Fruit fly (Drosophila melanogaster) whole organism, prepupa: Measurements from ENCODE around the gene Miro.

ENCODE experiments used
- Blimp-1 ChIP-seq: fragments of 200-800 bp; sonication (Bioruptor generic); optimal IDR thresholded peaks from 3 replicates; lab custom pipeline; 2017; ENCODE audit warnings: missing biosample characterization, missing genetic modification characterization, mild to moderate bottlenecking, moderate library complexity, missing genetic modification reagents
- CG10631 ChIP-seq: fragments of 200-800 bp; sonication (Bioruptor generic); optimal IDR thresholded peaks from 2 replicates; lab custom pipeline; 2016; ENCODE audit warnings: missing biosample characterization, missing genetic modification characterization
- CG10669 ChIP-seq: fragments of 200-800 bp; sonication (Bioruptor generic); optimal IDR thresholded peaks from 3 replicates; lab custom pipeline; 2018; ENCODE audit warnings: missing biosample characterization, mild to moderate bottlenecking, missing genetic modification characterization, moderate library complexity
- CG11902 ChIP-seq: fragments of 200-800 bp; sonication (Bioruptor generic); optimal IDR thresholded peaks from 3 replicates; lab custom pipeline; 2016; ENCODE audit warnings: missing biosample characterization, missing genetic modification characterization
- CG15336 ChIP-seq: fragments of 200-800 bp; sonication (Bioruptor generic); IDR thresholded peaks from 2 replicates; pipeline ENCODE4 v1.3.6; 2022; ENCODE audit warnings: missing biosample characterization, missing genetic modification characterization
- CG1621 ChIP-seq: fragments of 200-800 bp; sonication (Bioruptor generic); optimal IDR thresholded peaks from 3 replicates; lab custom pipeline; 2018; ENCODE audit warnings: missing biosample characterization, mild to moderate bottlenecking, missing genetic modification characterization
- CG16779 ChIP-seq: fragments of 200-800 bp; sonication (Bioruptor generic); optimal IDR thresholded peaks from 3 replicates; lab custom pipeline; 2017; ENCODE audit warnings: missing biosample characterization, mild to moderate bottlenecking, missing genetic modification characterization
- CG31627 ChIP-seq: fragments of 200-800 bp; sonication (Bioruptor generic); optimal IDR thresholded peaks from 3 replicates; lab custom pipeline; 2016; ENCODE audit warnings: missing biosample characterization, missing genetic modification characterization
- CG3919 ChIP-seq: fragments of 200-800 bp; sonication (Bioruptor generic); optimal IDR thresholded peaks from 3 replicates; lab custom pipeline; 2016; ENCODE audit warnings: missing biosample characterization, missing genetic modification characterization
- CG4318 ChIP-seq: fragments of 200-800 bp; sonication (Bioruptor generic); optimal IDR thresholded peaks from 3 replicates; lab custom pipeline; 2017; ENCODE audit warnings: missing biosample characterization, mild to moderate bottlenecking, missing genetic modification characterization
- CG6163 ChIP-seq: fragments of 200-800 bp; sonication (Bioruptor generic); IDR thresholded peaks from 3 replicates; pipeline ENCODE4 v1.3.6; 2022; ENCODE audit warnings: missing biosample characterization, missing genetic modification characterization
- CG6276 ChIP-seq: fragments of 200-800 bp; sonication (Bioruptor generic); optimal IDR thresholded peaks from 2 replicates; lab custom pipeline; 2017; ENCODE audit warnings: missing biosample characterization, mild to moderate bottlenecking, missing genetic modification characterization
- CG6792 ChIP-seq: fragments of 200-800 bp; sonication (Bioruptor generic); optimal IDR thresholded peaks from 3 replicates; lab custom pipeline; 2016; ENCODE audit warnings: missing biosample characterization, missing genetic modification characterization
- CG6808 ChIP-seq: fragments of 200-800 bp; sonication (Bioruptor generic); optimal IDR thresholded peaks from 3 replicates; lab custom pipeline; 2017; ENCODE audit warnings: missing biosample characterization, missing genetic modification characterization, mild to moderate bottlenecking, moderate library complexity, missing genetic modification reagents
- CG6854 ChIP-seq: fragments of 200-800 bp; sonication (Bioruptor generic); optimal IDR thresholded peaks from 2 replicates; lab custom pipeline; 2017; ENCODE audit warnings: missing biosample characterization, mild to moderate bottlenecking, missing genetic modification characterization
- CG7368 ChIP-seq: fragments of 200-800 bp; sonication (Bioruptor generic); optimal IDR thresholded peaks from 3 replicates; lab custom pipeline; 2016; ENCODE audit warnings: missing biosample characterization, missing genetic modification characterization
- CG8119 ChIP-seq: fragments of 200-800 bp; sonication (Bioruptor generic); IDR thresholded peaks from 3 replicates; pipeline ENCODE4 v1.3.6; 2022; ENCODE audit warnings: missing biosample characterization, missing genetic modification characterization
- CG8319 ChIP-seq: fragments of 200-800 bp; sonication (Bioruptor generic); optimal IDR thresholded peaks from 3 replicates; lab custom pipeline; 2016; ENCODE audit warnings: missing biosample characterization, missing genetic modification characterization
- CG8632 ChIP-seq: fragments of 200-800 bp; sonication (Bioruptor generic); optimal IDR thresholded peaks from 3 replicates; lab custom pipeline; 2016; ENCODE audit warnings: missing biosample characterization, missing genetic modification characterization
- Eip75B ChIP-seq: fragments of 200-800 bp; sonication (Bioruptor generic); optimal IDR thresholded peaks from 3 replicates; lab custom pipeline; 2016; ENCODE audit warnings: missing biosample characterization, missing genetic modification characterization
- Eip78C ChIP-seq: fragments of 200-800 bp; sonication (Bioruptor generic); peaks from one replicate; lab custom pipeline; 2016; ENCODE audit warnings: missing biosample characterization, missing genetic modification characterization
- Eip93F ChIP-seq: fragments of 200-800 bp; sonication (Bioruptor generic); optimal IDR thresholded peaks from 2 replicates; lab custom pipeline; 2016; ENCODE audit warnings: missing biosample characterization, mild to moderate bottlenecking, missing genetic modification characterization
- Ets21C ChIP-seq: fragments of 200-800 bp; sonication (Bioruptor generic); optimal IDR thresholded peaks from 3 replicates; lab custom pipeline; 2016; ENCODE audit warnings: missing biosample characterization, missing genetic modification characterization
- Ets96B ChIP-seq: fragments of 200-800 bp; optimal IDR thresholded peaks from 2 replicates; lab custom pipeline; 2019; ENCODE audit warnings: missing biosample characterization, mild to moderate bottlenecking, missing genetic modification characterization, moderate library complexity
- Gug ChIP-seq: fragments of 200-800 bp; sonication (Bioruptor generic); IDR thresholded peaks from 2 replicates; pipeline ENCODE4 v1.3.6; 2022; ENCODE audit warnings: missing biosample characterization, missing genetic modification characterization
- Hr38 ChIP-seq: sonication (Bioruptor generic); optimal IDR thresholded peaks from 2 replicates; lab custom pipeline; 2016; ENCODE audit warnings: missing biosample characterization, missing genetic modification characterization
- Hr39 ChIP-seq: fragments of 200-800 bp; sonication (Bioruptor generic); optimal IDR thresholded peaks from 2 replicates; lab custom pipeline; 2016; ENCODE audit warnings: missing biosample characterization, missing genetic modification characterization
- Lpt ChIP-seq: fragments of 200-800 bp; sonication (Bioruptor generic); optimal IDR thresholded peaks from 3 replicates; lab custom pipeline; 2016; ENCODE audit warnings: missing biosample characterization, missing genetic modification characterization
- Met ChIP-seq: fragments of 200-800 bp; sonication (Bioruptor generic); optimal IDR thresholded peaks from 3 replicates; lab custom pipeline; 2016; ENCODE audit warnings: missing biosample characterization, missing genetic modification characterization
- OdsH ChIP-seq: fragments of 200-800 bp; sonication (Bioruptor generic); optimal IDR thresholded peaks from 3 replicates; lab custom pipeline; 2016; ENCODE audit warnings: missing biosample characterization, missing genetic modification characterization
- Smox ChIP-seq: fragments of 200-800 bp; sonication (Bioruptor generic); optimal IDR thresholded peaks from 3 replicates; lab custom pipeline; 2016; ENCODE audit warnings: missing biosample characterization, missing genetic modification characterization
- Sox102F ChIP-seq: fragments of 200-800 bp; sonication (Bioruptor generic); optimal IDR thresholded peaks from 2 replicates; lab custom pipeline; 2016; ENCODE audit warnings: missing biosample characterization, mild to moderate bottlenecking, missing genetic modification characterization
- Sox14 ChIP-seq: fragments of 200-800 bp; sonication (Bioruptor generic); optimal IDR thresholded peaks from 3 replicates; lab custom pipeline; 2016; ENCODE audit warnings: missing biosample characterization, missing genetic modification characterization
- Sox15 ChIP-seq: fragments of 200-800 bp; sonication (Bioruptor generic); optimal IDR thresholded peaks from 3 replicates; lab custom pipeline; 2016; ENCODE audit warnings: missing biosample characterization, missing genetic modification characterization
- achi ChIP-seq: fragments of 200-800 bp; sonication (Bioruptor generic); optimal IDR thresholded peaks from 3 replicates; lab custom pipeline; 2016; ENCODE audit warnings: missing biosample characterization, missing genetic modification characterization
- acj6 ChIP-seq: fragments of 200-800 bp; sonication (Bioruptor generic); optimal IDR thresholded peaks from 3 replicates; lab custom pipeline; 2016; ENCODE audit warnings: missing biosample characterization, missing genetic modification characterization
- dac ChIP-seq: fragments of 200-800 bp; sonication (Bioruptor generic); optimal IDR thresholded peaks from 2 replicates; lab custom pipeline; 2017; ENCODE audit warnings: missing biosample characterization, mild to moderate bottlenecking, missing genetic modification characterization
- eg ChIP-seq: fragments of 200-800 bp; sonication (Bioruptor generic); IDR thresholded peaks from 3 replicates; pipeline ENCODE4 v1.3.6; 2022; ENCODE audit warnings: missing biosample characterization, missing genetic modification characterization
- esn ChIP-seq: fragments of 200-800 bp; sonication (Bioruptor generic); optimal IDR thresholded peaks from 2 replicates; lab custom pipeline; 2016; ENCODE audit warnings: missing biosample characterization, mild to moderate bottlenecking, missing genetic modification characterization, moderate library complexity
- fd59A ChIP-seq: fragments of 200-800 bp; sonication (Bioruptor generic); optimal IDR thresholded peaks from 2 replicates; lab custom pipeline; 2017; ENCODE audit warnings: missing biosample characterization, mild to moderate bottlenecking, missing genetic modification characterization, missing genetic modification reagents
- fd85E ChIP-seq: fragments of 200-800 bp; sonication (Bioruptor generic); optimal IDR thresholded peaks from 3 replicates; lab custom pipeline; 2016; ENCODE audit warnings: missing biosample characterization, missing genetic modification characterization
- pdm3 ChIP-seq: fragments of 200-800 bp; sonication (Bioruptor generic); optimal IDR thresholded peaks from 3 replicates; lab custom pipeline; 2016; ENCODE audit warnings: missing biosample characterization, missing genetic modification characterization
- salr ChIP-seq, 2 experiments: fragments of 200-800 bp; sonication (Bioruptor generic); optimal IDR thresholded peaks; 3 replicates each; lab custom pipeline; 2016 to 2018; ENCODE audit warnings: missing biosample characterization in 2 of 2, missing genetic modification characterization in 2 of 2, mild to moderate bottlenecking in 1 of 2
- spab ChIP-seq: fragments of 200-800 bp; sonication (Bioruptor generic); optimal IDR thresholded peaks from 2 replicates; lab custom pipeline; 2017; ENCODE audit warnings: missing biosample characterization, mild to moderate bottlenecking, missing genetic modification characterization, missing genetic modification reagents
- ss ChIP-seq, 2 experiments: fragments of 200-800 bp; sonication (Bioruptor generic); optimal IDR thresholded peaks; 2 replicates in 1 of 2; 3 replicates in 1 of 2; lab custom pipeline; 2017 to 2018; ENCODE audit warnings: mild to moderate bottlenecking in 2 of 2, missing biosample characterization in 2 of 2, missing genetic modification characterization in 2 of 2, moderate library complexity in 1 of 2
- svp ChIP-seq: fragments of 200-800 bp; sonication (Bioruptor generic); peaks from one replicate; lab custom pipeline; 2016; ENCODE audit warnings: missing biosample characterization, missing genetic modification characterization
- topi ChIP-seq: fragments of 200-800 bp; sonication (Bioruptor generic); optimal IDR thresholded peaks from 3 replicates; lab custom pipeline; 2016; ENCODE audit warnings: missing biosample characterization, missing genetic modification characterization
- vri ChIP-seq: fragments of 200-800 bp; sonication (Bioruptor generic); optimal IDR thresholded peaks from 3 replicates; lab custom pipeline; 2016; ENCODE audit warnings: missing biosample characterization, mild to moderate bottlenecking, missing genetic modification characterization

The Miro gene

DNA sequence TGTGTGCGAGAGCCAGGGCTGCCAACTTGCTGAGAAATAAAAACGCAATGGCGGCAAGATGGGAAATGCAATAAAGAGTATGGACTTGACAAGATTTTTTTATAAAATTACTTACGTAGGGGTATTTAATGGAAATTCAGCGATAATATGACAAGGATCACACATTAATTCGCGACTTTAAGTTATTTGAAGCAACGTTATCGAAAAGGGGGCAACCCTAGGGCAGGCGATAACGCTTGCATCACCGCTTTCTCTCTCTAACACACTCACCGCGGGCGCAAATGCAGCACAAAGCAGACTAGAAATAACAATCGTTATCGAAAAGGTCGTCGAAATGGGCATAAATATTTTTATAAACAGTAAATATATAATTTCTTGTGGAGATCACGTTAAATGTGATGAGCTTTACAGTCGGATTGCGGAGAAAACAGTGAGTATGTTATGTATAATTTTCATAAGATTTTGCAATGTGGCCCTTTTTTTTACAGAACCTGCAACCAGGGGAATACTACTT, 9.4 kb upstream of the Miro start, which contains the start of gene Rox8 (continued):
- TF ChIP-seq CG10669 = no peak
- peak; percentile 81 for TF ChIP-seq Eip78C (GFP tag; lab: Kevin White, UChicago)
- TF ChIP-seq dac (GFP tag; lab: Kevin White, UChicago) = no peak
- TF ChIP-seq fd59A (GFP tag; lab: Kevin White, UChicago) = no peak
- no peak for TF ChIP-seq Smox (GFP tag; lab: Kevin White, UChicago)
- peak; percentile 1 for TF ChIP-seq CG8319 (GFP tag; lab: Kevin White, UChicago)
- peak; percentile 93 for TF ChIP-seq vri (GFP tag; lab: Kevin White, UChicago)
- TF ChIP-seq CG3919 (GFP tag; lab: Kevin White, UChicago) = peak; percentile 45

dm6 chr3R:24047226-24047976, 8.8 kb upstream of the Miro start, which contains the start of gene CG5986:
CG5986 (plus strand) TSS chr3R:24047790.
- TF ChIP-seq Sox102F (GFP tag; lab: Kevin White, UChicago) = no peak
- peak; percentile 79 for TF ChIP-seq eg (GFP tag; lab: Robert Waterston, UW)
- no peak for TF ChIP-seq Sox14 (GFP tag; lab: Kevin White, UChicago)
- TF ChIP-seq Ets21C (GFP tag; lab: Kevin White, UChicago) = no peak
- TF ChIP-seq CG4318 (GFP tag; lab: Kevin White, UChicago) = no peak
- TF ChIP-seq CG6808 (GFP tag; lab: Kevin White, UChicago) = peak; percentile 56
- TF ChIP-seq CG8632 (GFP tag; lab: Kevin White, UChicago) = no peak
- TF ChIP-seq CG3919 (GFP tag; lab: Kevin White, UChicago) = peak; percentile 6
- TF ChIP-seq Eip75B (GFP tag; lab: Kevin White, UChicago) = no peak
- TF ChIP-seq Ets96B = no peak
- no peak for TF ChIP-seq CG31627 (GFP tag; lab: Kevin White, UChicago)
- peak; percentile 73; the same call in 2 of the 3 replicates for TF ChIP-seq CG6163
- no peak for TF ChIP-seq Blimp-1 (GFP tag; lab: Kevin White, UChicago)
- no peak for TF ChIP-seq Met
- no peak for TF ChIP-seq CG10631 (GFP tag; lab: Kevin White, UChicago)
- no peak for TF ChIP-seq salr (GFP tag; optimal IDR thresholded peaks at IDR 0.05; lab: Kevin White, UChicago)
- peak; percentile 39 for TF ChIP-seq Lpt (GFP tag; lab: Kevin White, UChicago)
- TF ChIP-seq CG15336 = peak; percentile 57
- no peak for TF ChIP-seq CG11902
- no peak for TF ChIP-seq CG10669
- TF ChIP-seq Hr39 (GFP tag; lab: Kevin White, UChicago) = no peak
- no peak for TF ChIP-seq pdm3 (GFP tag; lab: Kevin White, UChicago)
- no peak for TF ChIP-seq vri (GFP tag; lab: Kevin White, UChicago)
- TF ChIP-seq CG7368 = no peak
- peak; percentile 15 for TF ChIP-seq fd85E (GFP tag; lab: Kevin White, UChicago)
- TF ChIP-seq CG8119 (GFP tag; lab: Robert Waterston, UW) = peak; percentile 74
- no peak for TF ChIP-seq topi (GFP tag; lab: Kevin White, UChicago)
- TF ChIP-seq ss (GFP tag; optimal IDR thresholded peaks at IDR 0.05; lab: Kevin White, UChicago) = peak; percentile 36 to 55
- TF ChIP-seq Gug (GFP tag; lab: Robert Waterston, UW) = no peak
- TF ChIP-seq dac (GFP tag; lab: Kevin White, UChicago) = no peak
- TF ChIP-seq Hr38 (GFP tag; lab: Kevin White, UChicago) = no peak
- TF ChIP-seq CG6276 (GFP tag; lab: Kevin White, UChicago) = peak; percentile 74
- TF ChIP-seq CG6792 (GFP tag; lab: Kevin White, UChicago) = no peak
- TF ChIP-seq acj6 (GFP tag; lab: Kevin White, UChicago) = no peak
- TF ChIP-seq achi = no peak
- TF ChIP-seq CG16779 (tag; lab: Kevin White, UChicago) = peak; percentile 56
- TF ChIP-seq CG6854 (GFP tag; lab: Kevin White, UChicago) = peak; percentile 2
- TF ChIP-seq OdsH = no peak
- no peak for TF ChIP-seq spab (GFP tag; lab: Kevin White, UChicago)
- TF ChIP-seq Eip93F (GFP tag; lab: Kevin White, UChicago) = no peak
- no peak for TF ChIP-seq Sox15 (GFP tag; lab: Kevin White, UChicago)
- no peak for TF ChIP-seq esn
- no peak for TF ChIP-seq CG1621 (tag; lab: Kevin White, UChicago)
- peak; percentile 55 for TF ChIP-seq svp
